Fruit fly (Drosophila melanogaster): Measurements from ENCODE around the gene Hsp23.

Hsp23 gene

dm6 chr3L:9424528-9424911, 42.8 kb downstream of the Hsp23 start:
- TF ChIP-seq CG17801 (GFP tag; optimal IDR thresholded peaks at IDR 0.05; ENCODE audit: partially characterized antibody): peak; percentile 11

dm6 chr3L:9425838-9426237, 44.2 kb downstream of the Hsp23 start:
- TF ChIP-seq CG17801 (GFP tag; optimal IDR thresholded peaks at IDR 0.05; ENCODE audit: partially characterized antibody): no peak

dm6 chr3L:9426656-9427294, 45.1 kb downstream of the Hsp23 start, which contains the start of the genes Atat and Shc:
Gene Atat, minus strand, starts transcription at chr3L:9426758.
Gene Shc, plus strand, starts transcription at chr3L:9427010.
- peak; percentile 97 for TF ChIP-seq CG17801 (GFP tag; optimal IDR thresholded peaks at IDR 0.05; ENCODE audit: partially characterized antibody)

dm6 chr3L:9429665-9430607, 48.3 kb downstream of the Hsp23 start, which contains the start of the genes RpS17 and MTF-1:
Gene RpS17, minus strand, starts transcription at chr3L:9429821.
Gene MTF-1, plus strand, starts transcription at chr3L:9430312.
- peak; percentile 80 for TF ChIP-seq CG17801 (GFP tag; optimal IDR thresholded peaks at IDR 0.05; ENCODE audit: partially characterized antibody)

dm6 chr3L:9430608-9430952, 48.9 kb downstream of the Hsp23 start:
- no peak for TF ChIP-seq CG17801 (GFP tag; optimal IDR thresholded peaks at IDR 0.05; ENCODE audit: partially characterized antibody)

- TF ChIP-seq CG17801 (GFP tag; optimal IDR thresholded peaks at IDR 0.05; ENCODE audit: partially characterized antibody): no peak
These were observed 50.4 kb downstream of the Hsp23 start for dm6 chr3L:9431848-9432623.
